Fruit fly (Drosophila melanogaster) whole organism, embryonic: ENCODE data around the gene hry.

Source experiments
- Bgb ChIP-seq: fragments of 200-800 bp; sonication (Bioruptor generic); IDR thresholded peaks from 2 replicates; pipeline ENCODE4 v1.3.6; 2022; ENCODE audit warnings: missing biosample characterization, missing genetic modification characterization; ENCODE audit not compliant: partially characterized antibody
- CG10366 ChIP-seq: fragments of 200-800 bp; sonication (Bioruptor generic); IDR thresholded peaks from 2 replicates; pipeline ENCODE4 v1.3.6; 2022; ENCODE audit warnings: missing biosample characterization, missing genetic modification characterization
- CG10654 ChIP-seq: fragments of 200-800 bp; sonication (Bioruptor generic); optimal IDR thresholded peaks from 2 replicates; lab custom pipeline; 2016; ENCODE audit warnings: missing biosample characterization, missing genetic modification characterization
- CG11456 ChIP-seq: fragments of 200-800 bp; sonication (Bioruptor generic); IDR thresholded peaks from 3 replicates; pipeline ENCODE4 v1.3.6; 2022; ENCODE audit warnings: missing biosample characterization, missing genetic modification characterization
- CG12219 ChIP-seq: fragments of 200-800 bp; sonication (Bioruptor generic); optimal IDR thresholded peaks from 3 replicates; lab custom pipeline; 2018; ENCODE audit warnings: missing biosample characterization, mild to moderate bottlenecking, missing genetic modification characterization
- CG15514 ChIP-seq: fragments of 200-800 bp; sonication (Bioruptor generic); optimal IDR thresholded peaks from 3 replicates; lab custom pipeline; 2017; ENCODE audit warnings: missing biosample characterization, missing genetic modification characterization, mild to moderate bottlenecking, moderate library complexity, missing genetic modification reagents
- CG30403 ChIP-seq: fragments of 200-800 bp; sonication (Bioruptor generic); optimal IDR thresholded peaks from 3 replicates; lab custom pipeline; 2016; ENCODE audit warnings: missing biosample characterization, missing genetic modification characterization
- CG31365 ChIP-seq: fragments of 200-800 bp; sonication (Bioruptor generic); optimal IDR thresholded peaks from 2 replicates; lab custom pipeline; 2018; ENCODE audit warnings: missing biosample characterization, mild to moderate bottlenecking, missing genetic modification characterization
- CG3995 ChIP-seq: fragments of 200-800 bp; sonication (Bioruptor generic); optimal IDR thresholded peaks from 3 replicates; lab custom pipeline; 2016; ENCODE audit warnings: missing biosample characterization, missing genetic modification characterization
- CG5180 ChIP-seq: fragments of 200-800 bp; sonication (Bioruptor generic); optimal IDR thresholded peaks from 3 replicates; lab custom pipeline; 2017; ENCODE audit warnings: missing biosample characterization, missing genetic modification characterization, mild to moderate bottlenecking, moderate library complexity, missing genetic modification reagents
- CG5953 ChIP-seq: fragments of 200-800 bp; sonication (Bioruptor generic); IDR thresholded peaks from 2 replicates; pipeline ENCODE4 v1.3.6; 2022; ENCODE audit warnings: missing biosample characterization, missing genetic modification characterization
- CG6813 ChIP-seq: fragments of 200-800 bp; sonication (Bioruptor generic); optimal IDR thresholded peaks from 2 replicates; lab custom pipeline; 2017; ENCODE audit warnings: missing biosample characterization, missing genetic modification characterization, mild to moderate bottlenecking, moderate library complexity, missing genetic modification reagents
- CG7963 ChIP-seq: fragments of 200-800 bp; sonication (Bioruptor generic); IDR thresholded peaks from 3 replicates; pipeline ENCODE4 v1.3.6; 2022; ENCODE audit warnings: missing biosample characterization, missing genetic modification characterization; ENCODE audit not compliant: partially characterized antibody
- CG8290 ChIP-seq, 3 experiments: fragments of 200-800 bp; sonication (Bioruptor generic); optimal IDR thresholded peaks; 2 replicates each; lab custom pipeline; 2016 to 2019; ENCODE audit warnings: missing biosample characterization in 3 of 3, missing genetic modification characterization in 3 of 3, mild to moderate bottlenecking in 2 of 3, moderate library complexity in 1 of 3
- CG9876 ChIP-seq: fragments of 200-800 bp; sonication (Bioruptor generic); optimal IDR thresholded peaks from 2 replicates; lab custom pipeline; 2016; ENCODE audit warnings: missing biosample characterization, missing genetic modification characterization
- CG9932 ChIP-seq: fragments of 200-800 bp; sonication (Bioruptor generic); IDR thresholded peaks from 2 replicates; pipeline ENCODE4 v1.3.6; 2022; ENCODE audit warnings: missing biosample characterization, missing genetic modification characterization
- E2f2 ChIP-seq: fragments of 200-800 bp; sonication (Bioruptor generic); IDR thresholded peaks from 2 replicates; pipeline ENCODE4 v1.3.6; 2022; ENCODE audit warnings: missing biosample characterization, missing genetic modification characterization
- Fer2 ChIP-seq: fragments of 200-800 bp; sonication (Bioruptor generic); optimal IDR thresholded peaks from 2 replicates; lab custom pipeline; 2018; ENCODE audit warnings: missing biosample characterization, mild to moderate bottlenecking, missing genetic modification characterization, moderate library complexity
- H2.0 ChIP-seq: fragments of 200-800 bp; sonication (Bioruptor generic); IDR thresholded peaks from 2 replicates; pipeline ENCODE4 v1.3.6; 2022; ENCODE audit warnings: missing biosample characterization, missing genetic modification characterization
- HLH3B ChIP-seq: fragments of 200-800 bp; sonication (Bioruptor generic); IDR thresholded peaks from 2 replicates; pipeline ENCODE4 v1.3.6; 2022; ENCODE audit warnings: missing biosample characterization, missing genetic modification characterization
- HLHmδ ChIP-seq: fragments of 200-800 bp; sonication (Bioruptor generic); optimal IDR thresholded peaks from 2 replicates; lab custom pipeline; 2018; ENCODE audit warnings: missing biosample characterization, mild to moderate bottlenecking, missing genetic modification characterization, moderate library complexity
- Hr3 ChIP-seq: fragments of 200-800 bp; sonication (Bioruptor generic); optimal IDR thresholded peaks from 3 replicates; lab custom pipeline; 2016; ENCODE audit warnings: missing biosample characterization, missing genetic modification characterization
- Hr78 ChIP-seq, 2 experiments: fragments of 200-800 bp in 1 of 2; fragments of >200 bp in 1 of 2; sonication (Bioruptor generic) in 1 of 2; optimal IDR thresholded peaks; 2 replicates each; lab custom pipeline; 2017 to 2019; ENCODE audit warnings: missing biosample characterization in 2 of 2, missing genetic modification characterization in 2 of 2, mild to moderate bottlenecking in 1 of 2, moderate library complexity in 1 of 2
- Lhr ChIP-seq: fragments of 200-800 bp; sonication (Bioruptor generic); optimal IDR thresholded peaks from 3 replicates; lab custom pipeline; 2017; ENCODE audit warnings: mild to moderate bottlenecking, missing biosample characterization, missing genetic modification reagents, missing genetic modification characterization
- MBD-R2 ChIP-seq: fragments of 200-800 bp; sonication (Bioruptor generic); IDR thresholded peaks from 2 replicates; pipeline ENCODE4 v1.3.6; 2022; ENCODE audit warnings: missing biosample characterization, missing genetic modification characterization
- Max ChIP-seq: fragments of 200-800 bp; sonication (Bioruptor generic); optimal IDR thresholded peaks from 2 replicates; lab custom pipeline; 2016; ENCODE audit warnings: missing biosample characterization, mild to moderate bottlenecking, missing genetic modification characterization
- Mes4 ChIP-seq: fragments of 200-800 bp; sonication (Bioruptor generic); optimal IDR thresholded peaks from 2 replicates; lab custom pipeline; 2016; ENCODE audit warnings: missing biosample characterization, missing genetic modification characterization
- NC2β ChIP-seq: fragments of 200-800 bp; sonication (Bioruptor generic); optimal IDR thresholded peaks from 2 replicates; lab custom pipeline; 2016; ENCODE audit warnings: missing biosample characterization, missing genetic modification characterization
- Ptx1 ChIP-seq: fragments of 200-800 bp; sonication (Bioruptor generic); IDR thresholded peaks from 2 replicates; pipeline ENCODE4 v1.3.6; 2022; ENCODE audit warnings: missing biosample characterization, missing genetic modification characterization
- Sox100B ChIP-seq: fragments of 200-800 bp; sonication (Bioruptor generic); optimal IDR thresholded peaks from 3 replicates; lab custom pipeline; 2018; ENCODE audit warnings: missing biosample characterization, mild to moderate bottlenecking, missing genetic modification characterization
- Sry-δ ChIP-seq: fragments of 200-800 bp; sonication (Bioruptor generic); optimal IDR thresholded peaks from 2 replicates; lab custom pipeline; 2016; ENCODE audit warnings: missing biosample characterization, missing genetic modification characterization
- Taf1 ChIP-seq: fragments of 200-800 bp; sonication (Bioruptor generic); IDR thresholded peaks from 2 replicates; pipeline ENCODE4 v1.3.6; 2022; ENCODE audit warnings: missing biosample characterization, missing genetic modification characterization
- Vsx1 ChIP-seq: fragments of 200-800 bp; sonication (Bioruptor generic); optimal IDR thresholded peaks from 2 replicates; lab custom pipeline; 2017; ENCODE audit warnings: missing biosample characterization, mild to moderate bottlenecking, missing genetic modification characterization, missing genetic modification reagents
- bcd ChIP-seq: fragments of 200-800 bp; sonication (Bioruptor generic); optimal IDR thresholded peaks from 2 replicates; lab custom pipeline; 2017; ENCODE audit warnings: missing biosample characterization, mild to moderate bottlenecking, missing genetic modification characterization
- cad ChIP-seq: fragments of >200 bp; optimal IDR thresholded peaks from 2 replicates; lab custom pipeline; 2017; ENCODE audit warnings: missing biosample characterization, missing genetic modification characterization
- croc ChIP-seq: fragments of 200-800 bp; sonication (Bioruptor generic); conservative IDR thresholded peaks from 3 replicates; pipeline ENCODE4 v1.3.6; 2022; ENCODE audit warnings: missing biosample characterization, missing genetic modification characterization
- eve ChIP-seq, 2 experiments: fragments of >200 bp; optimal IDR thresholded peaks; 2 replicates each; lab custom pipeline; 2017; ENCODE audit warnings: missing biosample characterization in 2 of 2, missing genetic modification characterization in 2 of 2
- fd3F ChIP-seq: fragments of 200-800 bp; sonication (Bioruptor generic); optimal IDR thresholded peaks from 2 replicates; lab custom pipeline; 2018; ENCODE audit warnings: missing biosample characterization, mild to moderate bottlenecking, missing genetic modification characterization, moderate library complexity
- gfzf ChIP-seq: fragments of 200-800 bp; sonication (Bioruptor generic); optimal IDR thresholded peaks from 2 replicates; lab custom pipeline; 2016; ENCODE audit warnings: missing biosample characterization, mild to moderate bottlenecking, missing genetic modification characterization, moderate library complexity
- grn ChIP-seq: fragments of 200-800 bp; sonication (Bioruptor generic); optimal IDR thresholded peaks from 3 replicates; lab custom pipeline; 2017; ENCODE audit warnings: missing biosample characterization, missing genetic modification characterization
- gsb ChIP-seq: fragments of 200-800 bp; sonication (Bioruptor generic); IDR thresholded peaks from 2 replicates; pipeline ENCODE4 v1.3.6; 2022; ENCODE audit warnings: missing biosample characterization, missing genetic modification characterization
- ind ChIP-seq: fragments of 200-800 bp; sonication (Bioruptor generic); optimal IDR thresholded peaks from 3 replicates; lab custom pipeline; 2016; ENCODE audit warnings: missing biosample characterization, missing genetic modification characterization
- nau ChIP-seq: fragments of 200-800 bp; sonication (Bioruptor generic); optimal IDR thresholded peaks from 3 replicates; lab custom pipeline; 2017; ENCODE audit warnings: missing biosample characterization, mild to moderate bottlenecking, missing genetic modification characterization, missing genetic modification reagents
- onecut ChIP-seq: fragments of 200-800 bp; sonication (Bioruptor generic); IDR thresholded peaks from 2 replicates; pipeline ENCODE4 v1.3.6; 2022; ENCODE audit warnings: missing biosample characterization, missing genetic modification characterization
- pb ChIP-seq: fragments of 200-800 bp; sonication (Bioruptor generic); optimal IDR thresholded peaks from 3 replicates; lab custom pipeline; 2016; ENCODE audit warnings: missing biosample characterization, missing genetic modification characterization
- rib ChIP-seq: fragments of 200-800 bp; sonication (Bioruptor generic); IDR thresholded peaks from 2 replicates; pipeline ENCODE4 v1.3.6; 2022; ENCODE audit warnings: missing biosample characterization, missing genetic modification characterization
- ro ChIP-seq: fragments of 200-800 bp; sonication (Bioruptor generic); IDR thresholded peaks from 2 replicates; pipeline ENCODE4 v1.3.6; 2022; ENCODE audit warnings: missing biosample characterization, missing genetic modification characterization
- sr ChIP-seq: fragments of 200-800 bp; sonication (Bioruptor generic); IDR thresholded peaks from 3 replicates; pipeline ENCODE4 v1.3.6; 2022; ENCODE audit warnings: missing biosample characterization, missing genetic modification characterization
- unc-4 ChIP-seq: fragments of 200-800 bp; sonication (Bioruptor generic); IDR thresholded peaks from 2 replicates; pipeline ENCODE4 v1.3.6; 2022; ENCODE audit warnings: missing biosample characterization, missing genetic modification characterization; ENCODE audit not compliant: partially characterized antibody
- wek ChIP-seq: fragments of 200-800 bp; sonication (Bioruptor generic); optimal IDR thresholded peaks from 3 replicates; lab custom pipeline; 2018; ENCODE audit warnings: missing biosample characterization, mild to moderate bottlenecking, missing genetic modification characterization, moderate library complexity

The hry gene

DNA sequence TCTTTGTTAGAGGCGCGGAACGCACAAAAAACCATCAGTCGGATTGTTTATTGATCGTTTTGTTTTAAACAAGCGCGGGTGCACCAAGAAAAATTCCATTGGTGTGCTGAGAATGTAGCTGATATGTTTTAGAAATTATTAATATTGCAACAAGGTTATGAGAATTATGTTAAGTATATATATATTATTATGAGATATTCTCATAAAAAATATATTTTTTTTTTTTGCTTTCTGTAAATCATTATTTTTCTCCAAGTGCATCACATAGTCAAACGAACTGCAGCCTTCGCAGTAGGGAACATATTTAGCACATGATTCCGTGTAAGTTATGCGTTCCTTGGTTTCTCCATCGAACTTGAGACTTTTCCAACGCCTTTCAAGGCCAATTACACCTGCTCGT is 46.6 kb upstream of the hry start (continued):
- no peak for TF ChIP-seq CG9876
- TF ChIP-seq Sox100B = peak; percentile 71
- no peak for TF ChIP-seq wek
- TF ChIP-seq CG12219 = peak; percentile 19
- TF ChIP-seq Sry-δ = no peak
- TF ChIP-seq NC2β (GFP tag; lab: Kevin White, UChicago) = no peak
- no peak for TF ChIP-seq cad (GFP tag; lab: Kevin White, UChicago)
- TF ChIP-seq sr (GFP tag; lab: Robert Waterston, UW) = no peak
- peak; percentile 39; the same call in 1 of the 2 replicates for TF ChIP-seq Taf1 (GFP tag; lab: Robert Waterston, UW)
- TF ChIP-seq CG10654 (GFP tag; lab: Kevin White, UChicago) = peak; percentile 40
- TF ChIP-seq grn (GFP tag; lab: Kevin White, UChicago) = no peak
- TF ChIP-seq CG7963 (GFP tag; lab: Robert Waterston, UW) = no peak
- peak; percentile 37 for TF ChIP-seq Max (GFP tag; lab: Kevin White, UChicago)
- no peak for TF ChIP-seq Bgb
- TF ChIP-seq CG30403 = peak; percentile 8
- TF ChIP-seq CG11456 (GFP tag; lab: Robert Waterston, UW) = peak; percentile 64; the same call in 1 of the 3 replicates
- peak; percentile 58; the same call in 1 of the 2 replicates for TF ChIP-seq E2f2 (GFP tag; lab: Robert Waterston, UW)
- no peak for TF ChIP-seq nau (GFP tag; lab: Kevin White, UChicago)
- TF ChIP-seq Hr78 (GFP tag; optimal IDR thresholded peaks at IDR 0.05; lab: Kevin White, UChicago) = peak in 1 of 2 experiments; percentile 49
- TF ChIP-seq Mes4 (GFP tag; lab: Kevin White, UChicago) = no peak
- TF ChIP-seq unc-4 (GFP tag; lab: Robert Waterston, UW) = no peak
- TF ChIP-seq ind (GFP tag; lab: Kevin White, UChicago) = peak; percentile 58
- peak; percentile 52; the same call in 1 of the 2 replicates for TF ChIP-seq H2.0 (GFP tag; lab: Robert Waterston, UW)
- TF ChIP-seq CG5953 (GFP tag; lab: Robert Waterston, UW) = peak; percentile 30; the same call in 1 of the 2 replicates
- TF ChIP-seq eve (GFP tag; optimal IDR thresholded peaks at IDR 0.05; lab: Kevin White, UChicago) = no peak
- TF ChIP-seq Fer2 (tag; lab: Kevin White, UChicago) = peak; percentile 42
- TF ChIP-seq ro (GFP tag; lab: Robert Waterston, UW) = peak; percentile 37; the same call in 1 of the 2 replicates
- no peak for TF ChIP-seq CG8290 (GFP tag; optimal IDR thresholded peaks at IDR 0.05; lab: Kevin White, UChicago)
- TF ChIP-seq CG8290 (tag; optimal IDR thresholded peaks at IDR 0.05; lab: Kevin White, UChicago) = no peak
- TF ChIP-seq CG6813 (GFP tag; lab: Kevin White, UChicago) = peak; percentile 22
- peak; percentile 28 for TF ChIP-seq CG5180 (GFP tag; lab: Kevin White, UChicago)
- TF ChIP-seq CG3995 (GFP tag; lab: Kevin White, UChicago) = no peak
- no peak for TF ChIP-seq pb (GFP tag; lab: Kevin White, UChicago)
- TF ChIP-seq gsb = peak; percentile 78
- peak; percentile 57 for TF ChIP-seq onecut (GFP tag; lab: Robert Waterston, UW)
- TF ChIP-seq Ptx1 = peak; percentile 79
- TF ChIP-seq HLHmδ (GFP tag; lab: Kevin White, UChicago) = no peak
- peak; percentile 12 for TF ChIP-seq CG15514
- peak; percentile 85 for TF ChIP-seq HLH3B (GFP tag; lab: Robert Waterston, UW)
- peak; percentile 46 for TF ChIP-seq CG9932 (GFP tag; lab: Robert Waterston, UW)
- TF ChIP-seq rib (GFP tag; lab: Robert Waterston, UW) = peak; percentile 58; the same call in 1 of the 2 replicates
- peak; percentile 41 for TF ChIP-seq CG10366 (GFP tag; lab: Robert Waterston, UW)
- peak; percentile 33 for TF ChIP-seq Hr3 (GFP tag; lab: Kevin White, UChicago)
- TF ChIP-seq MBD-R2 (GFP tag; lab: Robert Waterston, UW) = no peak
- peak; percentile 64 for TF ChIP-seq bcd (GFP tag; lab: Kevin White, UChicago)
- peak; percentile 16 for TF ChIP-seq fd3F
- TF ChIP-seq gfzf (GFP tag; lab: Kevin White, UChicago) = no peak
- TF ChIP-seq Vsx1 (GFP tag; lab: Kevin White, UChicago) = no peak
- TF ChIP-seq CG31365 = no peak
- TF ChIP-seq croc = peak; percentile 67; the same call in 1 of the 3 replicates
- TF ChIP-seq Lhr (GFP tag; lab: Kevin White, UChicago) = no peak
